Worm (Caenorhabditis elegans) whole organism, mixed stage, embryonic: ENCODE results near the gene ins-9.

Experiments
- ces-1 ChIP-seq: fragments of 150-350 bp; optimal IDR thresholded peaks from 2 replicates; lab custom pipeline; 2014; ENCODE audit warnings: missing biosample characterization, missing genetic modification reagents, missing genetic modification characterization
- cnd-1 ChIP-seq: fragments of 200-800 bp; sonication (Bioruptor generic); optimal IDR thresholded peaks from 2 replicates; lab custom pipeline; 2018; ENCODE audit warnings: mild to moderate bottlenecking, missing genetic modification characterization, missing compliant biosample characterization
- ham-2 ChIP-seq: fragments of 200-800 bp; sonication (Bioruptor generic); optimal IDR thresholded peaks from 2 replicates; lab custom pipeline; 2018; ENCODE audit warnings: mild to moderate bottlenecking, missing genetic modification characterization, missing compliant biosample characterization
- lin-13 ChIP-seq: fragments of 150-350 bp; optimal IDR thresholded peaks from 2 replicates; lab custom pipeline; 2014; ENCODE audit warnings: missing biosample characterization, missing genetic modification characterization
- nhr-237 ChIP-seq: fragments of 150-350 bp; optimal IDR thresholded peaks from 2 replicates; lab custom pipeline; 2014; ENCODE audit warnings: missing biosample characterization, missing genetic modification characterization
- nhr-76 ChIP-seq: sonication (generic microtip); optimal IDR thresholded peaks from 2 replicates; lab custom pipeline; 2017; ENCODE audit warnings: missing biosample characterization, missing genetic modification characterization
- pha-4 ChIP-seq: fragments of 150-350 bp; optimal IDR thresholded peaks from 2 replicates; lab custom pipeline; 2018; ENCODE audit warnings: missing biosample characterization, missing genetic modification reagents, missing genetic modification characterization
- snpc-4 ChIP-seq: fragments of 150-350 bp; optimal IDR thresholded peaks from 2 replicates; lab custom pipeline; 2014; ENCODE audit warnings: missing biosample characterization, missing genetic modification characterization
- unc-120 ChIP-seq: sonication (generic microtip); optimal IDR thresholded peaks from 2 replicates; lab custom pipeline; 2017; ENCODE audit warnings: missing genetic modification characterization, missing compliant biosample characterization; ENCODE audit not compliant: poor library complexity, severe bottlenecking
- unc-39 ChIP-seq: fragments of 150-350 bp; optimal IDR thresholded peaks from 2 replicates; lab custom pipeline; 2014; ENCODE audit warnings: missing biosample characterization, missing genetic modification characterization

DNA sequence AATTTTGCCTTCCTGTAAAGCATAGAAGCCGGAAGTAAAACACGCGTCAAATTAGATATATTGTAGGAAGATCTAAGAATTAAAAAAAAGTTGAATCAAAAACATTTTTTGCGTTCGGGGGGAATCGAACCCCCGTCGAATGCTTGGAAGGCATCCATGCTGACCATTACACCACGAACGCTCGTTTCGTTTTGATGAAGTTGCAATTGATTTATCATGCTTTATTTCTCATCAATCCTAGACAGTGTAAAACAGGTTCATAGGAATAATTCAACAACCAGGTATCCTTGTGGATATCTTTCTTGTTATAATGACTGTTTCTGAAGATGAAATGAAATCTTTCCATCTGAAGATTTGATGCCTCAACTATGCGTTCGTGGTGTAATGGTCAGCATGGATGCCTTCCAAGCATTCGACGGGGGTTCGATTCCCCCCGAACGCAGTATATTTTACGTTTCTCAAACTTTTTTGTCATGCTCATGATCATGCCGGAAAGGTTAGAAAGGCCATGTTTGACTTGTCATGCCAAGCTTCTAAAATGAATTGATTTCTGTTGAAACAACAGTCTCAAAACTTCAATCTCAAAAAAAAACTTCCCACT, 46.5 kb downstream of the ins-9 start:
- TF ChIP-seq snpc-4 (tag; lab: Kevin White, UChicago) = no peak
- TF ChIP-seq pha-4 (tag; lab: Kevin White, UChicago) = no peak
- TF ChIP-seq lin-13 = no peak
- TF ChIP-seq cnd-1 (tag; lab: Kevin White, UChicago) = no peak
- no peak for TF ChIP-seq ham-2 (GFP tag; lab: Kevin White, UChicago)
- TF ChIP-seq ces-1 (GFP tag; lab: Kevin White, UChicago) = no peak
- TF ChIP-seq unc-39 (tag; lab: Kevin White, UChicago) = no peak
- no peak for TF ChIP-seq unc-120 (tag; lab: Kevin White, UChicago)
- no peak for TF ChIP-seq nhr-237 (tag; lab: Kevin White, UChicago)
- no peak for TF ChIP-seq nhr-76 (tag; lab: Kevin White, UChicago)
